Fruit fly (Drosophila melanogaster): ENCODE data around the gene knrl.

knrl gene

dm6 chr3L:20548201-20548854 lies 72.1 kb downstream of the knrl start:
- TF ChIP-seq CG34367 (tag; optimal IDR thresholded peaks at IDR 0.05), result no peak
- TF ChIP-seq CG4496 (GFP tag; IDR thresholded peaks at IDR 0.05), result no peak
- TF ChIP-seq CG8301 (tag; optimal IDR thresholded peaks at IDR 0.05), result no peak
- TF ChIP-seq Snoo (tag; optimal IDR thresholded peaks at IDR 0.05), result no peak
- no peak for TF ChIP-seq D1 (tag; optimal IDR thresholded peaks at IDR 0.05)
- TF ChIP-seq Ets98B (GFP tag; IDR thresholded peaks at IDR 0.05), result no peak
- no peak for TF ChIP-seq CG12605 (GFP tag; IDR thresholded peaks at IDR 0.05)
- no peak for TF ChIP-seq CG32121 (GFP tag; IDR thresholded peaks at IDR 0.05)
- TF ChIP-seq CG8159 (tag; optimal IDR thresholded peaks at IDR 0.05), result no peak
- TF ChIP-seq Pif1B (GFP tag; optimal IDR thresholded peaks at IDR 0.05), result no peak
- no peak for TF ChIP-seq EcR (GFP tag; optimal IDR thresholded peaks at IDR 0.05)
- TF ChIP-seq gl (tag; optimal IDR thresholded peaks at IDR 0.05), result no peak
- no peak for TF ChIP-seq rn (GFP tag; IDR thresholded peaks at IDR 0.05)
- TF ChIP-seq CG15710 (tag; optimal IDR thresholded peaks at IDR 0.05), result no peak
- no peak for TF ChIP-seq fd96Ca (GFP tag; IDR thresholded peaks at IDR 0.05)
- no peak for TF ChIP-seq CG9948 (tag; optimal IDR thresholded peaks at IDR 0.05)
- TF ChIP-seq CG13204 (GFP tag; optimal IDR thresholded peaks at IDR 0.05), result no peak

Measured in whole organism, pupa.